Fruit fly (Drosophila melanogaster) whole organism, pupa: ENCODE results near the gene mtDNA-helicase.

Experiments
- CG10348 ChIP-seq: fragments of 200-800 bp; sonication (Bioruptor generic); IDR thresholded peaks from 2 replicates; pipeline ENCODE4 v1.3.6; 2022; ENCODE audit warnings: missing biosample characterization, missing genetic modification characterization
- CG13204 ChIP-seq: fragments of 200-800 bp; sonication (Bioruptor generic); optimal IDR thresholded peaks from 2 replicates; lab custom pipeline; 2018; ENCODE audit warnings: missing biosample characterization, mild to moderate bottlenecking, missing genetic modification characterization, moderate library complexity
- CG15710 ChIP-seq: fragments of 200-800 bp; sonication (Bioruptor generic); optimal IDR thresholded peaks from 2 replicates; lab custom pipeline; 2018; ENCODE audit warnings: missing biosample characterization, mild to moderate bottlenecking, missing genetic modification characterization, moderate library complexity
- CG34367 ChIP-seq: fragments of 200-800 bp; sonication (Bioruptor generic); optimal IDR thresholded peaks from 2 replicates; lab custom pipeline; 2018; ENCODE audit warnings: missing biosample characterization, mild to moderate bottlenecking, missing genetic modification characterization
- CG8159 ChIP-seq: fragments of 200-800 bp; sonication (Bioruptor generic); optimal IDR thresholded peaks from 3 replicates; lab custom pipeline; 2018; ENCODE audit warnings: missing biosample characterization, mild to moderate bottlenecking, missing genetic modification characterization, moderate library complexity
- CG9948 ChIP-seq: fragments of 200-800 bp; sonication (Bioruptor generic); optimal IDR thresholded peaks from 2 replicates; lab custom pipeline; 2018; ENCODE audit warnings: missing biosample characterization, mild to moderate bottlenecking, missing genetic modification characterization, moderate library complexity
- D1 ChIP-seq: fragments of 200-800 bp; sonication (Bioruptor generic); optimal IDR thresholded peaks from 2 replicates; lab custom pipeline; 2018; ENCODE audit warnings: missing biosample characterization, mild to moderate bottlenecking, missing genetic modification characterization, moderate library complexity
- EcR ChIP-seq: fragments of 200-800 bp; sonication (Bioruptor generic); optimal IDR thresholded peaks from 3 replicates; lab custom pipeline; 2019; ENCODE audit warnings: missing biosample characterization, missing genetic modification characterization, mild to moderate bottlenecking, moderate library complexity, missing genetic modification reagents
- fd96Ca ChIP-seq: fragments of 200-800 bp; sonication (Bioruptor generic); IDR thresholded peaks from 3 replicates; pipeline ENCODE4 v1.3.6; 2022; ENCODE audit warnings: missing biosample characterization, missing genetic modification characterization
- gl ChIP-seq: fragments of 200-800 bp; sonication (Bioruptor generic); optimal IDR thresholded peaks from 2 replicates; lab custom pipeline; 2018; ENCODE audit warnings: missing biosample characterization, mild to moderate bottlenecking, missing genetic modification characterization

DNA sequence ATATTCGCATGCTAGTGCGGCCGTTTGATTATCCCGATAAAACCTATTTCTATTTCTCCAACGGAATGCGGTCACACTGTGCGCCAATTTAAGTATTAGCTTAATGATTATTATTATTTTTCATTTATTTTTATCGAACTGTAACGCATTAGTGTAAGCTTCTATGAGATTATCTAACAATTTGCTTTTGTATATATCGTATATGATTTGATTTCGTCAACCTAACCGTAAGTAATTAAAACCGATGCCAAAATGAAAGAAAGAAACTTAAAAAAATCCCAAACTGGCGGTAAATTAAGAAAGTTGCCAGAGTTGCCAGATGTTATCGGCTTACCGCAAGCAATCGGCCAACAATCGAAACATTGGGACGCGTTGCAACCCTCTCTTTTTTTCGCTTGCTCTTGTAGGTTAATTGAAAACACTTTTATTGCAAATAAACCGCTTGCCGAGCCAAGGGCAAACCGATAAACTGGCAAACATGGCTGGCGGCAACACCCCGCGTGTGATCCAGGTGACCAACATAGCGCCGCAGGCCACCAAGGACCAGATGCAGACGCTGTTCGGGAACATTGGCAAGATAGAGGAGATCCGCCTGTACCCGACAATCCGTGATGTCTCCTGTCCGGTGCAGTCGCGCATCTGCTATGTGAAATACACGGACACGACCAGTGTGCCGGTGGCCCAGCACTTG, 19.5 kb upstream of the mtDNA-helicase start, which contains the start of the genes Etl1 and Srp54:
- TF ChIP-seq D1 (tag; lab: Kevin White, UChicago) (no peak), fd96Ca (GFP tag; lab: Robert Waterston, UW) (no peak), CG15710 (no peak), CG8159 (tag; lab: Kevin White, UChicago) (no peak), CG13204 (no peak), CG10348 (GFP tag; lab: Robert Waterston, UW) (no peak), gl (no peak), EcR (GFP tag; lab: Kevin White, UChicago) (no peak), CG9948 (tag; lab: Kevin White, UChicago) (no peak), CG34367 (tag; lab: Kevin White, UChicago) (no peak)
